Worm (Caenorhabditis elegans): Measurements from ENCODE around the gene clec-146.

clec-146 gene

DNA sequence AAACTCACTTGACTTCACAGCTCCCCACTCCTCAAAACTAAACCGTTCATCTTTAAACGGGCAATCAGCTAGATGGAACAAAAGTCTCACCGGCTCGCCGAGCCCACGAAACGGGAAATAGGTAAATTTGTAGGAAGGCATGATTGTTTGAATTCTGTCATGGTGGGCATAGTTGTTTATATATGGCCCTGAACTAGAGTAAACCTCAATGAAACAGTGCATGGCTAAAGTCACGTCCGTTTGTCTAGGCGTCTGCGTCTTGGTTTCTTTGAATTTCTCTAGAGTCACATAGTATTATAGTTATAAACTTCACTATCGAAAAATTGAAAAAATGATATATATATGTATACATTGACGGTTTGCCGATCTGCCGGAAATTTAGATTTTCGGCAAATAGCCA lies 33.4 kb upstream of the clec-146 start, which contains the start of gene gst-19:
Gene gst-19 (minus strand): TSS at position 145 of the 400 bp plus-strand sequence.
- no peak for TF ChIP-seq ZK546.5 (tag; optimal IDR thresholded peaks at IDR 0.05)
- TF ChIP-seq nhr-10 (tag; optimal IDR thresholded peaks at IDR 0.05): no peak
- TF ChIP-seq elt-1 (tag; optimal IDR thresholded peaks at IDR 0.05): no peak
- no peak for TF ChIP-seq zag-1 (tag; optimal IDR thresholded peaks at IDR 0.05)
- TF ChIP-seq ztf-11 (tag; optimal IDR thresholded peaks at IDR 0.05): no peak
- no peak for TF ChIP-seq nhr-129 (tag; optimal IDR thresholded peaks at IDR 0.05)
- no peak for TF ChIP-seq elt-3 (tag; optimal IDR thresholded peaks at IDR 0.05)
- TF ChIP-seq nhr-23 (tag; optimal IDR thresholded peaks at IDR 0.05): no peak
- TF ChIP-seq nhr-25 (tag; optimal IDR thresholded peaks at IDR 0.05): no peak
- TF ChIP-seq skn-1 (tag; optimal IDR thresholded peaks at IDR 0.05): no peak
- TF ChIP-seq gmeb-1 (tag; optimal IDR thresholded peaks at IDR 0.05): no peak
- TF ChIP-seq sma-3 (GFP tag; optimal IDR thresholded peaks at IDR 0.05): no peak
- no peak for TF ChIP-seq nhr-11 (tag; optimal IDR thresholded peaks at IDR 0.05)
- no peak for TF ChIP-seq ama-1 (optimal IDR thresholded peaks at IDR 0.05)
- TF ChIP-seq peb-1 (tag; optimal IDR thresholded peaks at IDR 0.05): no peak
- TF ChIP-seq lin-11 (tag; optimal IDR thresholded peaks at IDR 0.05): no peak
- TF ChIP-seq snpc-4 (tag; optimal IDR thresholded peaks at IDR 0.05): no peak

DNA sequence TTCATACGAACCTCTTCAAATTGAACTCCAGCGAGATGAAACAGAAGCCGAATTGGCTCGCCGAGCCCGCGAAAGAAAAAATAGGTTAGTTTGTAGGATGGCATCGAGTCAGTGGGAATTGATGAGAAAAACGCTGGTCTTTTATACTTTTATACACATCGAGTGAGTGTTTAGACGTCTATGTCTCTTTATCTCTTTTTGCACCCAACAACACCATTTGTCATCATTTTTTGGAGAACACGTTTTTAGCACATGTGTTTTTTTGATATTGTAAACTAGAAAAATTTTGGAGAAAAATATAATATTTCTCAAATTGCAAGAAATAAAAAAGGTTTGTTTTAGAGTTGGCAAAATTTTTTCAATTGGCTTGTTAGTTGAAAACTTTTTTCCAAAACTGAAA lies 30.8 kb upstream of the clec-146 start, which contains the start of gene gst-16:
Gene gst-16 (minus strand): TSS at position 111 of the 400 bp plus-strand sequence.
- no peak for TF ChIP-seq alr-1 (tag; optimal IDR thresholded peaks at IDR 0.05)
- TF ChIP-seq skn-1 (tag; optimal IDR thresholded peaks at IDR 0.05): peak; percentile 70

DNA sequence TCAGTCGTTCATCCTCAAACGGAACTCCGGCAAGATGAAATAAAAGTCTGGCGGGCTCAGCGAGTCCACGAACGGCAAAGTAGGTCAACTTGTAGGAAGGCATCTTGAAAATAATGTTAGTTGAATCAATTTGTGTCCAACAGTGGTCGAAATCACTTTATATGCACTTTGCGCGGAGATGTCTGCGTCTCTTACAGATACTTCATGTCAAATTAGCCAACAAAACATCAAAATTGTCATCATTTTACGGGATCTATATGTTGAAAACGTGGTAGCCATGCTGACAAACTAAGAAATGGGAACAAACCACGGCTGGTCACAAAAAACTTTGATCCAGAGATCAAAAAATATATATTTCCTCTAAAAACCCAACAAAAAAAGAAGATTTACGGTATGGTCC lies 24.2 kb upstream of the clec-146 start, which contains the start of gene gst-12:
Gene gst-12 (minus strand): TSS at position 254 of the 400 bp plus-strand sequence.
- peak; percentile 63 for TF ChIP-seq sma-9 (GFP tag; optimal IDR thresholded peaks at IDR 0.05)
- TF ChIP-seq sma-9 (tag; optimal IDR thresholded peaks at IDR 0.05): no peak
- TF ChIP-seq nhr-21 (tag; optimal IDR thresholded peaks at IDR 0.05): peak; percentile 61
- no peak for TF ChIP-seq F13H6.1 (tag; optimal IDR thresholded peaks at IDR 0.05)
- no peak for TF ChIP-seq lsy-2 (tag; optimal IDR thresholded peaks at IDR 0.05)

DNA sequence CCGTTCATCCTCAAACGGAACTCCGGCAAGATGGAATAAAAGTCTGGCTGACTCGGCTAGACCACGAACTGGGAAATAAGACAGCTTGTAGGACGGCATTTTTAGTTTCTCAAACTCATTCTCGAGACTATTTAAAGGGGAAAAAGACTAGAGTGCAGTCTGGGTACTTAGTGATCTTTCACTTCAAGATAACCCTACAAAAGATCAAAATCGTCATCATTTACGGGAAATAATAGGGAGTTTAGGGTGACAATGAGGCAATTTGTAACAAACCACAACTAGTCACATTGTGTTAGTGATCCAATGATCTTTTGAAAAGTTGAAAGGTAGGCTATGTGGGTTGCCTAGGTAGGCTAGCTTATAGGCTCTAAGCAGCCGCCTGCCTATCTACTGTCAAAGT lies 22.4 kb upstream of the clec-146 start, which contains the start of gene gst-14:
Gene gst-14 (minus strand): TSS at position 101 of the 400 bp plus-strand sequence.
- TF ChIP-seq lin-11 (tag; optimal IDR thresholded peaks at IDR 0.05) (no peak), nhr-23 (tag; optimal IDR thresholded peaks at IDR 0.05) (no peak), zag-1 (tag; optimal IDR thresholded peaks at IDR 0.05) (no peak), lin-39 (tag; optimal IDR thresholded peaks at IDR 0.05) (no peak), nhr-12 (tag; optimal IDR thresholded peaks at IDR 0.05) (no peak), Y55F3AM.14 (GFP tag; optimal IDR thresholded peaks at IDR 0.05) (no peak)

DNA sequence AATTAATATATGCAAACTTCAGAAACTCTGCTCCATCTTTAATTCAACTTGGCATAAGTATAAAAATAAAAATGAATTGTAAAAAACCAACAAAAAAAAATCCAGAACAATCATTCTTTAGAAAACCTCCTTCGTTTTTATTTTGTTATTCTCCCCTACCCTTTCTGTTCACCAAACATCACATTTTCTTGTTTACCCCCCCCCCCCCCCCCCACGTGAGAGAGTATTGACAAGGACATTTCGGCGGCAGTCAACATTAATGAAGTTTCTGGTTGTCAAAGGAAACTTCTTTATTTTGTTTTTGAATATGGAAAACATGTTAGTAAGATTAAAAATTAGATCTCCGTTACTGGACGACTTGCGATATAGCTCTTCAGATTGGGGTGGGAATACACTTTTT lies 20.9 kb upstream of the clec-146 start:
- TF ChIP-seq sma-9 (GFP tag; optimal IDR thresholded peaks at IDR 0.05) (no peak), sma-9 (tag; optimal IDR thresholded peaks at IDR 0.05) (no peak), unc-55 (GFP tag; optimal IDR thresholded peaks at IDR 0.05) (no peak), nhr-12 (tag; optimal IDR thresholded peaks at IDR 0.05) (no peak), lin-11 (tag; optimal IDR thresholded peaks at IDR 0.05) (no peak), ztf-11 (tag; optimal IDR thresholded peaks at IDR 0.05) (no peak), F13H6.1 (tag; optimal IDR thresholded peaks at IDR 0.05) (no peak), nhr-10 (tag; optimal IDR thresholded peaks at IDR 0.05) (no peak), ztf-4 (tag; optimal IDR thresholded peaks at IDR 0.05) (no peak), egl-27 (tag; optimal IDR thresholded peaks at IDR 0.05) (no peak), nhr-11 (tag; optimal IDR thresholded peaks at IDR 0.05) (no peak), zag-1 (tag; optimal IDR thresholded peaks at IDR 0.05) (no peak), aly-2 (tag; optimal IDR thresholded peaks at IDR 0.05) (no peak), R02D3.7 (tag; optimal IDR thresholded peaks at IDR 0.05) (no peak)

DNA sequence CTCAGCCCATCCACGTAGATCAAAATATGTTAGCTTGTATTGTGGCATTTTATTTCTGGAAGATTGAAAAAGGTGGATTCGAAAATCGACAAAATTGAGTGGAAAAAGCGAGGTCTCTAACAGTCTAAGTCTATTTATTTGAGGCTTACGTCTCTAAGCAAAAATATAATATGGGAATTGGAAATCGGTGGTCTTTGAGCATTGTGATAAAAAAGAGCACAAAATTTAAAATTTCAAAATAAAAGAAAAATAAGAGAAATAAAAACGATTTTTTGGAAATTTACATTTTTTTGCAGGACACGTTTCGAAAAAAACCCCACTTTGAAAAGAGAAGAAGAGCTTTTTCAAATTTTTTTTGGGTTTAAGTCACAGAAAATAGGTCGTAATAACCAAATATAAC lies 19.5 kb upstream of the clec-146 start, which contains the start of gene gst-15:
Gene gst-15 (minus strand): TSS at position 101 of the 400 bp plus-strand sequence.
- TF ChIP-seq unc-39 (tag; optimal IDR thresholded peaks at IDR 0.05) (no peak), elt-3 (tag; optimal IDR thresholded peaks at IDR 0.05) (no peak), alr-1 (tag; optimal IDR thresholded peaks at IDR 0.05) (no peak), sma-3 (GFP tag; optimal IDR thresholded peaks at IDR 0.05) (no peak)
